Fruit fly (Drosophila melanogaster): ENCODE data around the gene CG43390.

CG43390 gene

dm6 chr3L:11609153-11609809 is 29.5 kb upstream of the CG43390 start, which contains the start of gene Duba (continued):
- TF ChIP-seq CG18262 (tag; optimal IDR thresholded peaks at IDR 0.05) (no peak), NFAT (GFP tag; IDR thresholded peaks at IDR 0.05) (no peak), hkb (optimal IDR thresholded peaks at IDR 0.05) (no peak), hkb (GFP tag; IDR thresholded peaks at IDR 0.05) (no peak), CG8765 (GFP tag; IDR thresholded peaks at IDR 0.05) (no peak), HLH54F (GFP tag; optimal IDR thresholded peaks at IDR 0.05) (no peak), ssp (GFP tag; IDR thresholded peaks at IDR 0.05) (peak; percentile 95), Chrac-16 (GFP tag; optimal IDR thresholded peaks at IDR 0.05) (no peak), CG34224 (GFP tag; IDR thresholded peaks at IDR 0.05; ENCODE audit: partially characterized antibody) (no peak), CG9437 (GFP tag; optimal IDR thresholded peaks at IDR 0.05) (no peak), Ptx1 (GFP tag; IDR thresholded peaks at IDR 0.05) (peak; percentile 27; the same call in 1 of the 2 replicates), CG7987 (GFP tag; optimal IDR thresholded peaks at IDR 0.05) (no peak), CG13624 (GFP tag; optimal IDR thresholded peaks at IDR 0.05) (no peak), run (tag; optimal IDR thresholded peaks at IDR 0.05) (no peak), fd3F (GFP tag; optimal IDR thresholded peaks at IDR 0.05) (no peak), Side (GFP tag; optimal IDR thresholded peaks at IDR 0.05) (no peak), h (optimal IDR thresholded peaks at IDR 0.05) (no peak), CG1024 (GFP tag; IDR thresholded peaks at IDR 0.05) (peak; percentile 59; the same call in 1 of the 2 replicates), org-1 (GFP tag; optimal IDR thresholded peaks at IDR 0.05) (no peak), ham (GFP tag; IDR thresholded peaks at IDR 0.05) (no peak), Trl (optimal IDR thresholded peaks at IDR 0.05) (no peak), Trl (GFP tag; optimal IDR thresholded peaks at IDR 0.05) (no peak), row (GFP tag; IDR thresholded peaks at IDR 0.05) (peak; percentile 62; the same call in 2 of the 3 replicates), CG11504 (tag; optimal IDR thresholded peaks at IDR 0.05) (peak; percentile 83), tin (GFP tag; optimal IDR thresholded peaks at IDR 0.05) (no peak), Opbp (GFP tag; IDR thresholded peaks at IDR 0.05; ENCODE audit: partially characterized antibody) (0 out of 3 replicates have a peak, but pooled peaks have one; percentile 28), Poxn (GFP tag; IDR thresholded peaks at IDR 0.05) (no peak), CG9932 (GFP tag; IDR thresholded peaks at IDR 0.05) (no peak), Blimp-1 (GFP tag; optimal IDR thresholded peaks at IDR 0.05) (no peak), CG2116 (GFP tag; optimal IDR thresholded peaks at IDR 0.05) (peak; percentile 89), Pdp1 (GFP tag; optimal IDR thresholded peaks at IDR 0.05) (peak in 1 of 2 experiments; percentile 72), CG10565 (GFP tag; optimal IDR thresholded peaks at IDR 0.05) (no peak), slbo (GFP tag; IDR thresholded peaks at IDR 0.05) (peak; percentile 42; the same call in 1 of the 2 replicates), CG3995 (GFP tag; optimal IDR thresholded peaks at IDR 0.05) (no peak), CG16813 (GFP tag; IDR thresholded peaks at IDR 0.05; ENCODE audit: partially characterized antibody) (0 out of 3 replicates have a peak, but pooled peaks have one; percentile 20), amos (GFP tag; IDR thresholded peaks at IDR 0.05; ENCODE audit: partially characterized antibody) (0 out of 2 replicates have a peak, but pooled peaks have one; percentile 11), Awh (GFP tag; IDR thresholded peaks at IDR 0.05) (no peak), salm (tag; optimal IDR thresholded peaks at IDR 0.05) (no peak), cad (GFP tag; optimal IDR thresholded peaks at IDR 0.05) (no peak), odd (GFP tag; optimal IDR thresholded peaks at IDR 0.05) (no peak), seq (GFP tag; IDR thresholded peaks at IDR 0.05) (no peak), CG12299 (tag; optimal IDR thresholded peaks at IDR 0.05) (no peak), NfI (GFP tag; optimal IDR thresholded peaks at IDR 0.05) (no peak), Hmr (GFP tag; optimal IDR thresholded peaks at IDR 0.05) (peak; percentile 2), CG30403 (GFP tag; optimal IDR thresholded peaks at IDR 0.05) (no peak), dan (GFP tag; IDR thresholded peaks at IDR 0.05) (no peak), CG17328 (GFP tag; IDR thresholded peaks at IDR 0.05) (no peak), CG3726 (GFP tag; IDR thresholded peaks at IDR 0.05) (no peak), HHEX (GFP tag; optimal IDR thresholded peaks at IDR 0.05) (no peak), CG4424 (GFP tag; optimal IDR thresholded peaks at IDR 0.05) (no peak), sim (GFP tag; IDR thresholded peaks at IDR 0.05) (no peak)
